Fruit fly (Drosophila melanogaster): ENCODE results near the gene CG3618.
A peak's percentile ranks its signal among the peaks of the same experiment; 100 is the strongest.

The CG3618 gene

DNA sequence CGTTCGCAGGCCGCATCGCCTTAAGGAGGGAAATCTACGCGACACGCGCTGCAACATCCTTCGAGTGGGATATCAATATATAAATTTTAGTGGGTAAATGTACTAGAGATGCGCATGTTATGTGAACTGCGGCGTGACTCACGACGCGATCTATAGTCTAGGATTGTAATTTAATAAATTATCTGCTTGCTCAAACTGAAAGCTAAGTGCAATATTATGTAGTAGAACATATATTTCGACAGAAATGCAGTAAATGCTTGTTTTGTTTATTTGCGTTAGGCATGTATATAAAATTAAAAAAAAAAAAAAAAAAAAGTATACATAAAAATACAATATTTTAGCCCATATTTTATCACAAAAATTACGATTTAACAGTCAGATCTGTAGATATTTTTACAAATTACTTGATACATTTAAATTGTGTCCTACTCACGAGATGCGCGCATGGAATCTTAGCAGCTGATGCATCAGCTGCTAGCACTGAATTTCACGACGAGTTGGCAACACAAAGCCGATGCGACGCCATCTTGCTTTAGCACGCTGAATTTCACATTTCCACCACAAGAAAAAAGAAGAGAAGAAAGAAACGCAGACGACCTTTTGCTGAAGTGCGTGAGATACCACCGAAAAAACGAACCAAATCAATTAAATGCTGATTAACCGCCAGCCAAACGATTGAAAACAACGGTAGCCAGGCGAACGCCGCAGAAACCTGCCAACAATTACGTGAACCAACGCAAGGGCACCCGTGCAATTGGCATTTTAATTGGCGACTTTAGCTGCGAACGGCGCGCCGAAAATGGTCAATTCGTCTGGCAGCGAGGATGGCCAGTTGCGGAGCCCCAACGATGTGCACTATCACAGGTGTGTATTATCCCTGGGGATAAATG is 44.6 kb downstream of the CG3618 start, which contains the start of the genes CG4042 and Pitslre (continued):
- no peak for TF ChIP-seq tup (GFP tag; optimal IDR thresholded peaks at IDR 0.05)
- TF ChIP-seq dan (GFP tag; IDR thresholded peaks at IDR 0.05): no peak
- no peak for TF ChIP-seq CG31365 (tag; optimal IDR thresholded peaks at IDR 0.05)
- TF ChIP-seq CG10654 (GFP tag; optimal IDR thresholded peaks at IDR 0.05): peak; percentile 55
- TF ChIP-seq CG9727 (GFP tag; optimal IDR thresholded peaks at IDR 0.05): no peak
- no peak for TF ChIP-seq Hr39 (optimal IDR thresholded peaks at IDR 0.05)
- no peak for TF ChIP-seq dimm (GFP tag; IDR thresholded peaks at IDR 0.05)
- TF ChIP-seq hkb (optimal IDR thresholded peaks at IDR 0.05): no peak
- peak; percentile 16; the same call in 1 of the 2 replicates for TF ChIP-seq hkb (GFP tag; IDR thresholded peaks at IDR 0.05)
- no peak for TF ChIP-seq Drgx (GFP tag; IDR thresholded peaks at IDR 0.05)
- TF ChIP-seq Gsc (GFP tag; IDR thresholded peaks at IDR 0.05): no peak
- 0 out of 3 replicates have a peak, but pooled peaks have one; percentile 54 for TF ChIP-seq CG6791 (GFP tag; IDR thresholded peaks at IDR 0.05; ENCODE audit: partially characterized antibody)
- peak; percentile 62 for TF ChIP-seq Nf-YC (tag; optimal IDR thresholded peaks at IDR 0.05)
- TF ChIP-seq unc-4 (GFP tag; IDR thresholded peaks at IDR 0.05; ENCODE audit: partially characterized antibody): peak; percentile 73
- no peak for TF ChIP-seq fd96Cb (tag; optimal IDR thresholded peaks at IDR 0.05)
- peak; percentile 57 for TF ChIP-seq lilli (GFP tag; optimal IDR thresholded peaks at IDR 0.05)
- TF ChIP-seq tgo (GFP tag; IDR thresholded peaks at IDR 0.05): peak; percentile 23; the same call in 1 of the 3 replicates
- TF ChIP-seq cwo (GFP tag; optimal IDR thresholded peaks at IDR 0.05): peak; percentile 7
- no peak for TF ChIP-seq CG10543 (GFP tag; optimal IDR thresholded peaks at IDR 0.05)
- peak; percentile 61 for TF ChIP-seq vnd (GFP tag; IDR thresholded peaks at IDR 0.05; ENCODE audit: partially characterized antibody)
- no peak for TF ChIP-seq CG4282 (GFP tag; optimal IDR thresholded peaks at IDR 0.05)
- TF ChIP-seq CTCF (GFP tag; optimal IDR thresholded peaks at IDR 0.05): no peak
- TF ChIP-seq phol (tag; optimal IDR thresholded peaks at IDR 0.05): peak; percentile 99
- no peak for TF ChIP-seq Dip3 (GFP tag; optimal IDR thresholded peaks at IDR 0.05)
- peak; percentile 42 for TF ChIP-seq NfI (GFP tag; optimal IDR thresholded peaks at IDR 0.05)
- TF ChIP-seq CG18764 (GFP tag; optimal IDR thresholded peaks at IDR 0.05): peak; percentile 54
- peak; percentile 55 for TF ChIP-seq Meics (GFP tag; optimal IDR thresholded peaks at IDR 0.05)
- TF ChIP-seq CG42726 (GFP tag; IDR thresholded peaks at IDR 0.05; ENCODE audit: partially characterized antibody): 0 out of 2 replicates have a peak, but pooled peaks have one; percentile 30
- peak; percentile 31 for TF ChIP-seq pzg (GFP tag; optimal IDR thresholded peaks at IDR 0.05)
- TF ChIP-seq Ada2b (GFP tag; IDR thresholded peaks at IDR 0.05): no peak
- peak; percentile 8 for TF ChIP-seq Sox102F (GFP tag; optimal IDR thresholded peaks at IDR 0.05)
- peak; percentile 36; the same call in 1 of the 3 replicates for TF ChIP-seq dysf (GFP tag; IDR thresholded peaks at IDR 0.05)
- peak; percentile 6 for TF ChIP-seq stwl (tag; optimal IDR thresholded peaks at IDR 0.05)
- TF ChIP-seq CG1603 (tag; optimal IDR thresholded peaks at IDR 0.05): no peak
- TF ChIP-seq z (GFP tag; IDR thresholded peaks at IDR 0.05): no peak
- TF ChIP-seq CG12744 (GFP tag; optimal IDR thresholded peaks at IDR 0.05): no peak
- TF ChIP-seq ewg (GFP tag; optimal IDR thresholded peaks at IDR 0.05): peak; percentile 40
- peak; percentile 14 for TF ChIP-seq CG8290 (GFP tag; optimal IDR thresholded peaks at IDR 0.05)
- peak in 1 of 2 experiments; percentile 28 for TF ChIP-seq CG8290 (tag; optimal IDR thresholded peaks at IDR 0.05)
- TF ChIP-seq gro (GFP tag; optimal IDR thresholded peaks at IDR 0.05): no peak
- peak; percentile 69 for TF ChIP-seq lbe (GFP tag; optimal IDR thresholded peaks at IDR 0.05)
- peak; percentile 47 for TF ChIP-seq CG13296 (GFP tag; optimal IDR thresholded peaks at IDR 0.05)
- TF ChIP-seq CG12391 (tag; optimal IDR thresholded peaks at IDR 0.05): peak; percentile 38
- TF ChIP-seq CG18599 (GFP tag; optimal IDR thresholded peaks at IDR 0.05): peak; percentile 34
- TF ChIP-seq CG9215 (GFP tag; IDR thresholded peaks at IDR 0.05): peak; percentile 41
- no peak for TF ChIP-seq CG11723 (GFP tag; optimal IDR thresholded peaks at IDR 0.05)
- no peak for TF ChIP-seq prd (optimal IDR thresholded peaks at IDR 0.05)
- TF ChIP-seq prd (GFP tag; IDR thresholded peaks at IDR 0.05): no peak
- TF ChIP-seq PHDP (tag; optimal IDR thresholded peaks at IDR 0.05): peak; percentile 16
- peak; percentile 38 for TF ChIP-seq CG12104 (GFP tag; optimal IDR thresholded peaks at IDR 0.05)

Measured in whole organism, embryonic.